Worm (Caenorhabditis elegans) whole organism, early embryonic: Measurements from ENCODE around the gene Y41C4A.18.

Source experiments
- B0310.2 ChIP-seq: sonication (generic microtip); optimal IDR thresholded peaks from 2 replicates; lab custom pipeline; 2016; ENCODE audit warnings: mild to moderate bottlenecking, missing genetic modification characterization, missing compliant biosample characterization
- F13C5.2 ChIP-seq: sonication (generic microtip); optimal IDR thresholded peaks from 2 replicates; lab custom pipeline; 2017; ENCODE audit warnings: mild to moderate bottlenecking, missing genetic modification characterization, inconsistent platforms, missing compliant biosample characterization
- aly-1 ChIP-seq: sonication (generic microtip); optimal IDR thresholded peaks from 2 replicates; lab custom pipeline; 2016; ENCODE audit warnings: missing genetic modification characterization, missing compliant biosample characterization
- ama-1 ChIP-seq: fragments of 150-350 bp; optimal IDR thresholded peaks from 2 replicates; lab custom pipeline; 2014
- ceh-13 ChIP-seq: fragments of 200-800 bp; sonication (Bioruptor generic); optimal IDR thresholded peaks from 2 replicates; lab custom pipeline; 2018; ENCODE audit warnings: mild to moderate bottlenecking, missing genetic modification characterization, missing compliant biosample characterization
- ceh-36 ChIP-seq: sonication (generic microtip); optimal IDR thresholded peaks from 2 replicates; lab custom pipeline; 2016; ENCODE audit warnings: missing genetic modification characterization, inconsistent platforms, missing compliant biosample characterization
- ets-7 ChIP-seq: sonication (generic microtip); optimal IDR thresholded peaks from 2 replicates; lab custom pipeline; 2016; ENCODE audit warnings: missing genotype, missing genetic modification characterization, missing compliant biosample characterization
- flt-1 ChIP-seq: fragments of 200-800 bp; sonication (Bioruptor generic); IDR thresholded peaks from 2 replicates; pipeline ENCODE4 v1.3.6; 2022; ENCODE audit warnings: missing genetic modification characterization, missing compliant biosample characterization
- hmbx-1 ChIP-seq: sonication (generic microtip); optimal IDR thresholded peaks from 2 replicates; lab custom pipeline; 2016; ENCODE audit warnings: mild to moderate bottlenecking, missing genetic modification characterization, missing compliant biosample characterization
- hmg-4 ChIP-seq: fragments of 200-800 bp; sonication (Bioruptor generic); optimal IDR thresholded peaks from 2 replicates; lab custom pipeline; 2018; ENCODE audit warnings: mild to moderate bottlenecking, missing genetic modification characterization, missing compliant biosample characterization
- hnd-1 ChIP-seq: sonication (generic microtip); optimal IDR thresholded peaks from 2 replicates; lab custom pipeline; 2016; ENCODE audit warnings: missing genetic modification characterization, missing compliant biosample characterization
- pes-1 ChIP-seq: fragments of 200-800 bp; sonication (Bioruptor generic); IDR thresholded peaks from 2 replicates; pipeline ENCODE4 v1.3.6; 2022; ENCODE audit warnings: missing genetic modification reagents, missing genetic modification characterization, missing compliant biosample characterization
- scrt-1 ChIP-seq: fragments of 200-800 bp; sonication (Bioruptor generic); IDR thresholded peaks from 2 replicates; pipeline ENCODE4 v1.3.6; 2022; ENCODE audit warnings: missing genetic modification characterization, missing compliant biosample characterization
- sea-1 ChIP-seq: fragments of 200-800 bp; sonication (Bioruptor generic); conservative IDR thresholded peaks from 2 replicates; pipeline ENCODE4 v1.3.6; 2022; ENCODE audit warnings: missing genetic modification characterization, missing compliant biosample characterization
- tbx-11 ChIP-seq: fragments of 200-800 bp; sonication (Bioruptor generic); IDR thresholded peaks from 2 replicates; pipeline ENCODE4 v1.3.6; 2022; ENCODE audit warnings: missing genetic modification characterization, missing compliant biosample characterization
- tbx-37 ChIP-seq: fragments of 200-800 bp; sonication (Bioruptor generic); conservative IDR thresholded peaks from 2 replicates; pipeline ENCODE4 v1.3.6; 2022; ENCODE audit warnings: missing genetic modification reagents, missing genetic modification characterization, missing compliant biosample characterization
- tra-4 ChIP-seq: sonication (generic microtip); optimal IDR thresholded peaks from 2 replicates; lab custom pipeline; 2017; ENCODE audit warnings: missing genetic modification characterization, missing compliant biosample characterization

Y41C4A.18 gene

ce11 chrIII:11730312-11730711, at the start of gene Y41C4A.18:
TSS of gene Y41C4A.18 (plus strand) at chrIII:11730612.
- TF ChIP-seq sea-1 (no peak), tbx-37 (GFP tag; lab: Robert Waterston, UW) (no peak), ama-1 (lab: Kevin White, UChicago) (no peak), hmg-4 (GFP tag; lab: Kevin White, UChicago) (no peak), hmbx-1 (tag; lab: Kevin White, UChicago) (no peak), tra-4 (tag; lab: Kevin White, UChicago) (no peak), scrt-1 (GFP tag; lab: Robert Waterston, UW) (no peak), F13C5.2 (tag; lab: Kevin White, UChicago) (no peak), ceh-36 (tag; lab: Kevin White, UChicago) (no peak), ets-7 (tag; lab: Kevin White, UChicago) (no peak), flt-1 (GFP tag; lab: Robert Waterston, UW) (no peak), ceh-13 (GFP tag; lab: Kevin White, UChicago) (no peak), aly-1 (tag; lab: Kevin White, UChicago) (no peak), hnd-1 (no peak), pes-1 (no peak)

ce11 chrIII:11681461-11682014, 48.9 kb upstream of the Y41C4A.18 start:
- no peak for TF ChIP-seq pes-1
- no peak for TF ChIP-seq tra-4 (tag; lab: Kevin White, UChicago)
- no peak for TF ChIP-seq tbx-11
- no peak for TF ChIP-seq ets-7 (tag; lab: Kevin White, UChicago)
- TF ChIP-seq scrt-1 (GFP tag; lab: Robert Waterston, UW) = no peak; the same call in 1 of the 2 replicates
- TF ChIP-seq hnd-1 = no peak
- no peak for TF ChIP-seq ama-1 (lab: Kevin White, UChicago)
- no peak for TF ChIP-seq sea-1
- no peak for TF ChIP-seq hmbx-1 (tag; lab: Kevin White, UChicago)
- TF ChIP-seq hmg-4 (GFP tag; lab: Kevin White, UChicago) = no peak

ce11 chrIII:11683038-11683437, 47.4 kb upstream of the Y41C4A.18 start:
- no peak for TF ChIP-seq hmg-4 (GFP tag; lab: Kevin White, UChicago)
- TF ChIP-seq ceh-36 (tag; lab: Kevin White, UChicago) = no peak
- TF ChIP-seq sea-1 = no peak
- TF ChIP-seq scrt-1 (GFP tag; lab: Robert Waterston, UW) = no peak
- no peak for TF ChIP-seq pes-1
- no peak for TF ChIP-seq F13C5.2 (tag; lab: Kevin White, UChicago)
- no peak for TF ChIP-seq B0310.2 (tag; lab: Kevin White, UChicago)
- TF ChIP-seq tbx-37 (GFP tag; lab: Robert Waterston, UW) = no peak
- TF ChIP-seq aly-1 (tag; lab: Kevin White, UChicago) = no peak
- no peak for TF ChIP-seq tra-4 (tag; lab: Kevin White, UChicago)
- TF ChIP-seq ets-7 (tag; lab: Kevin White, UChicago) = no peak
- TF ChIP-seq ceh-13 (GFP tag; lab: Kevin White, UChicago) = no peak
- TF ChIP-seq hmbx-1 (tag; lab: Kevin White, UChicago) = no peak

DNA sequence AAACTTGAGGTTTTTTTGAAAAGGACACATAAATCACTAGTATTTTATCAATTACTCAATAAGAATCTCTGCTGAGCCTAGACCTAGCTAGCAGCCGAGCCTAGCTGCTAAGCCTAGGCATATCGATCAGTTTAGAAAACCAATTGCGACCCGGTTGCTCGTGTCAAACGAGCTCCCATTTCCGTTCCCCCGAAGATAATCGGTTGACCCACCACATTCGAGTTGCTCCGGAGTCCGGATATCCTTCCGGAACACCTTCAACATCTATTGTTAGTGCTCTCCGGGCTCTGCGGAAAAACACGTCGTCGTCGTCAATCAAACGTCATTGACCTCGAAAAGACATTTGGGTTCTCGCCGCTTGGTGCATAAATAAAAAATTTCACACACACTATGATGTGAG, 46.6 kb upstream of the Y41C4A.18 start:
- TF ChIP-seq ceh-36 (tag; lab: Kevin White, UChicago) (no peak), ama-1 (lab: Kevin White, UChicago) (no peak), pes-1 (no peak), tbx-37 (GFP tag; lab: Robert Waterston, UW) (no peak), aly-1 (tag; lab: Kevin White, UChicago) (no peak), hmbx-1 (tag; lab: Kevin White, UChicago) (no peak), sea-1 (no peak), F13C5.2 (tag; lab: Kevin White, UChicago) (no peak), tbx-11 (no peak), flt-1 (GFP tag; lab: Robert Waterston, UW) (no peak), scrt-1 (GFP tag; lab: Robert Waterston, UW) (no peak), hnd-1 (no peak)

ce11 chrIII:11684770-11685169, 45.6 kb upstream of the Y41C4A.18 start:
- TF ChIP-seq hmbx-1 (tag; lab: Kevin White, UChicago) = no peak
- TF ChIP-seq ceh-13 (GFP tag; lab: Kevin White, UChicago) = no peak
- TF ChIP-seq B0310.2 (tag; lab: Kevin White, UChicago) = no peak

DNA sequence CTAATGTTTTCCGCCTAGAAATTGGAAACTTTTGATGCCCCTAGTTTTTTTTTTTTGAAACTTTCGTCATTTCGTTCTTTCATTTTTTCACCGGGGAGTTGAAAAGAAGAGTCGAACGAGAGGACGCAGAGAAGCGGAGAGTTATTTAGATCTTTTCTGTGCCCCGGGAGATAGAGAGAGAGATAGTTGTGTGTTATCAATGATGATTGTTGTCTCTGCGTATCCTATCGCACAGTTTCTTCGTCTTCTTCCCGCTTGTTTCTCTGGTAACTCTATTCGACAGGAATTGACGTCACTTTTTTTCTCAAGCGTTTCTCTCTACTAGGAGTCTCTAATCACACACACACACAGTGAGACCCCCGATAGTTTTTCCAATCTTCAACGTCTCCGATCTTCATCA, 41.1 kb upstream of the Y41C4A.18 start:
- no peak for TF ChIP-seq pes-1
- no peak for TF ChIP-seq tbx-37 (GFP tag; lab: Robert Waterston, UW)
- TF ChIP-seq flt-1 (GFP tag; lab: Robert Waterston, UW) = no peak

DNA sequence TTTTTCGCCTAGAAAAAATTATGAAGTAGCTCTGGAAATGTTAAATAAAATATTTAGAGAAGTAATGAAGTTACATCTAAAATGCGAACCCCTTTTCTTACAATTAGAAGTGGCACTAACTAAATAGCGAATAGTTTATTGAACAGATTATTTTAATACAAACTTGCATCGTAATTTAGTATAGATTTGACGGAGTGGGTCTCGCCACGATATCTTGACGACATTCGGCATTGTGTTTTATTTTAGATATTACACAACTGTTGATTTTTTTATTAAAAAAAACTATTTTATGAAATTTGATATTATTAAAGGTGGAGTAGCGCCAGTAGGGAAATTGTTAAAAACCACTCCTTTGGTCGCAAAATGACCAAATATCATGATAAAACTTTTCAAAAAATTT, 40.5 kb upstream of the Y41C4A.18 start:
- TF ChIP-seq ets-7 (tag; lab: Kevin White, UChicago) (no peak), ama-1 (lab: Kevin White, UChicago) (no peak), hnd-1 (no peak), B0310.2 (tag; lab: Kevin White, UChicago) (no peak), aly-1 (tag; lab: Kevin White, UChicago) (no peak), tbx-37 (GFP tag; lab: Robert Waterston, UW) (no peak), flt-1 (GFP tag; lab: Robert Waterston, UW) (no peak), F13C5.2 (tag; lab: Kevin White, UChicago) (no peak), pes-1 (no peak), ceh-36 (tag; lab: Kevin White, UChicago) (no peak)

DNA sequence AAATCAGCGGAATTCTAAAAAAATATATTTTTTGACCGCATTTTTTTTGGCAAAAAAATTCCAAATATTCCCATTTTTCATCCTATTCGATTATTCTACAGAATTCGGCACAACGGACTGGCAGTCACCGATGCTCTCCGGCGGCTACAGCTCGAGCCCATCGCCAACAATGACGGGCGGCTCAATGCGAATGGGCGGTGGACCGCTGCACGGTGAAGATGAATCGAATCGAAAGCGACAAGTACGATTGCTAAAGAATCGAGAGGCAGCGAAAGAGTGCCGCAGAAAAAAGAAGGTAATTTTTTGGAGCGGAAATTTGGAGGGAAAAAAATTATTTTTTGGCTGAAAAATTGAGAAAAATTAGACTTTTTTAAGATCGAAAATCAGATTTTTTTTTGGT, 38.0 kb upstream of the Y41C4A.18 start:
- TF ChIP-seq aly-1 (tag; lab: Kevin White, UChicago) (no peak), pes-1 (no peak), ets-7 (tag; lab: Kevin White, UChicago) (no peak), ama-1 (lab: Kevin White, UChicago) (no peak), tra-4 (tag; lab: Kevin White, UChicago) (no peak), sea-1 (no peak), hmbx-1 (tag; lab: Kevin White, UChicago) (no peak), tbx-11 (no peak), scrt-1 (GFP tag; lab: Robert Waterston, UW) (no peak), tbx-37 (GFP tag; lab: Robert Waterston, UW) (no peak), flt-1 (GFP tag; lab: Robert Waterston, UW) (no peak)
